Fruit fly (Drosophila melanogaster): Measurements from ENCODE around the gene CG12204.

The CG12204 gene

DNA sequence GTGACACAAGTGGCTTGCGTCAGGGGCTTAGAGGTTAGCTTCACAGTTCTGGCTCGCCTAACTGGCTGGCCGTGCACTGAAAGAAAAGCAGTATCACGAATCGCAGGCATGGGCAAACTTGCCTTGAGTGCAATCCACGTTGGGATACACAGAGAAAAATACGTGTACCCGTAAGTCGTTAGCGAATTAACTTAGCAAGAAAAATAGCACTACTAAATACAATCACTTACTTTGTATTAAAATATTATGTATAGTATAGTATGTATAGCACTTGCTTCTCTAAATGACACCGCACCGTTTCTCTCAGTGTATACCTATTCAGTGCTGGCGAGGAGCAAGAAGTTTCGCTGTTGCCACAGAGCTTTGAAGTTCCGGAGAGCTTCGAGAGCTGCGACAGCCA lies 41.1 kb downstream of the CG12204 start (continued):
- TF ChIP-seq NK7.1 (GFP tag; optimal IDR thresholded peaks at IDR 0.05) (no peak), Dp (GFP tag; optimal IDR thresholded peaks at IDR 0.05) (no peak), Side (GFP tag; optimal IDR thresholded peaks at IDR 0.05) (no peak), scrt (GFP tag; optimal IDR thresholded peaks at IDR 0.05) (peak; percentile 34), eve (GFP tag; optimal IDR thresholded peaks at IDR 0.05) (no peak), dm (GFP tag; optimal IDR thresholded peaks at IDR 0.05) (no peak), Nf-YA (GFP tag; IDR thresholded peaks at IDR 0.05) (no peak), Bdp1 (GFP tag; optimal IDR thresholded peaks at IDR 0.05) (no peak), CG9797 (GFP tag; optimal IDR thresholded peaks at IDR 0.05) (no peak), Bgb (GFP tag; IDR thresholded peaks at IDR 0.05; ENCODE audit: partially characterized antibody) (no peak), sob (GFP tag; IDR thresholded peaks at IDR 0.05) (no peak), pum (GFP tag; optimal IDR thresholded peaks at IDR 0.05) (no peak), MBD-R2 (GFP tag; IDR thresholded peaks at IDR 0.05) (no peak), CG13424 (tag; optimal IDR thresholded peaks at IDR 0.05) (peak; percentile 10), CG8089 (GFP tag; optimal IDR thresholded peaks at IDR 0.05) (no peak), CG11456 (GFP tag; IDR thresholded peaks at IDR 0.05) (0 out of 3 replicates have a peak, but pooled peaks have one; percentile 45), CoRest (tag; optimal IDR thresholded peaks at IDR 0.05) (peak; percentile 37), CG12155 (GFP tag; optimal IDR thresholded peaks at IDR 0.05) (no peak), Sry-δ (GFP tag; optimal IDR thresholded peaks at IDR 0.05) (no peak), Hmr (GFP tag; optimal IDR thresholded peaks at IDR 0.05) (peak; percentile 61), CG16779 (GFP tag; IDR thresholded peaks at IDR 0.05) (no peak), disco-r (GFP tag; optimal IDR thresholded peaks at IDR 0.05) (no peak), BEAF-32 (GFP tag; optimal IDR thresholded peaks at IDR 0.05) (no peak), E2f2 (GFP tag; IDR thresholded peaks at IDR 0.05) (no peak), Neu2 (GFP tag; optimal IDR thresholded peaks at IDR 0.05; ENCODE audit: borderline replicate concordance) (no peak), hbn (GFP tag; IDR thresholded peaks at IDR 0.05; ENCODE audit: partially characterized antibody) (no peak), Dll (GFP tag; IDR thresholded peaks at IDR 0.05; ENCODE audit: partially characterized antibody) (no peak), jing (GFP tag; optimal IDR thresholded peaks at IDR 0.05) (peak; percentile 20), Stat92E (GFP tag; optimal IDR thresholded peaks at IDR 0.05) (no peak), CG7271 (tag; optimal IDR thresholded peaks at IDR 0.05) (no peak), CG2116 (GFP tag; optimal IDR thresholded peaks at IDR 0.05) (no peak), CG3065 (GFP tag; optimal IDR thresholded peaks at IDR 0.05) (no peak), CG11723 (GFP tag; optimal IDR thresholded peaks at IDR 0.05) (no peak), pb (GFP tag; optimal IDR thresholded peaks at IDR 0.05) (no peak), Hsf (GFP tag; optimal IDR thresholded peaks at IDR 0.05) (peak; percentile 26), Optix (GFP tag; IDR thresholded peaks at IDR 0.05) (no peak), Oli (tag; optimal IDR thresholded peaks at IDR 0.05) (peak; percentile 48), ab (GFP tag; optimal IDR thresholded peaks at IDR 0.05) (no peak), CG12744 (GFP tag; optimal IDR thresholded peaks at IDR 0.05) (no peak), jigr1 (GFP tag; IDR thresholded peaks at IDR 0.05) (no peak), Drgx (GFP tag; IDR thresholded peaks at IDR 0.05) (0 out of 2 replicates have a peak, but pooled peaks have one; percentile 25), CG10209 (GFP tag; optimal IDR thresholded peaks at IDR 0.05) (peak; percentile 29), odd (GFP tag; optimal IDR thresholded peaks at IDR 0.05) (peak; percentile 9), CG8359 (GFP tag; optimal IDR thresholded peaks at IDR 0.05; ENCODE audit: borderline replicate concordance) (no peak), Spps (tag; optimal IDR thresholded peaks at IDR 0.05) (no peak), CG4328 (GFP tag; optimal IDR thresholded peaks at IDR 0.05) (no peak), pita (GFP tag; optimal IDR thresholded peaks at IDR 0.05) (no peak), NfI (GFP tag; optimal IDR thresholded peaks at IDR 0.05) (peak; percentile 25), CG2199 (GFP tag; IDR thresholded peaks at IDR 0.05) (no peak), zf30C (GFP tag; optimal IDR thresholded peaks at IDR 0.05) (peak; percentile 11), CG17385 (GFP tag; optimal IDR thresholded peaks at IDR 0.05) (peak; percentile 34)

Data from whole organism, embryonic.